Worm (Caenorhabditis elegans): Measurements from ENCODE around the gene noa-1.
A peak's percentile ranks its signal among the peaks of the same experiment; 100 is the strongest.

The noa-1 gene

ce11 chrII:13501575-13501974 lies 39.3 kb downstream of the noa-1 start, which contains the start of gene F45H10.5:
Gene F45H10.5 (plus strand): TSS chrII:13501875.
- TF ChIP-seq nhr-237 (tag; optimal IDR thresholded peaks at IDR 0.05) (no peak), nhr-12 (tag; optimal IDR thresholded peaks at IDR 0.05) (no peak), nhr-10 (tag; optimal IDR thresholded peaks at IDR 0.05) (no peak), F13H6.1 (tag; optimal IDR thresholded peaks at IDR 0.05) (no peak), lin-13 (GFP tag; optimal IDR thresholded peaks at IDR 0.05) (no peak), nhr-11 (tag; optimal IDR thresholded peaks at IDR 0.05) (no peak)

- TF ChIP-seq sma-9 (GFP tag; optimal IDR thresholded peaks at IDR 0.05) (peak; percentile 17), sma-9 (tag; optimal IDR thresholded peaks at IDR 0.05) (no peak), nhr-129 (tag; optimal IDR thresholded peaks at IDR 0.05) (peak; percentile 10), nhr-21 (tag; optimal IDR thresholded peaks at IDR 0.05) (no peak)
These were observed 40.3 kb downstream of the noa-1 start for ce11 chrII:13500582-13500981.

ce11 chrII:13495718-13496117 lies 45.1 kb downstream of the noa-1 start, which contains the start of gene drr-1:
Gene drr-1 (minus strand): TSS chrII:13495900.
- TF ChIP-seq Y55F3AM.14 (GFP tag; optimal IDR thresholded peaks at IDR 0.05) (no peak), crh-2 (tag; optimal IDR thresholded peaks at IDR 0.05) (peak; percentile 28), fos-1 (tag; optimal IDR thresholded peaks at IDR 0.05) (peak; percentile 28)

ce11 chrII:13494762-13495161 lies 46.1 kb downstream of the noa-1 start:
- no peak for TF ChIP-seq ZK546.5 (tag; optimal IDR thresholded peaks at IDR 0.05)
- TF ChIP-seq elt-3 (tag; optimal IDR thresholded peaks at IDR 0.05): no peak
- TF ChIP-seq crh-2 (tag; optimal IDR thresholded peaks at IDR 0.05): peak; percentile 62
- no peak for TF ChIP-seq nhr-21 (tag; optimal IDR thresholded peaks at IDR 0.05)
- no peak for TF ChIP-seq snpc-4 (tag; optimal IDR thresholded peaks at IDR 0.05)
- no peak for TF ChIP-seq zag-1 (tag; optimal IDR thresholded peaks at IDR 0.05)
- no peak for TF ChIP-seq mdl-1 (tag; optimal IDR thresholded peaks at IDR 0.05)
- no peak for TF ChIP-seq egl-27 (tag; optimal IDR thresholded peaks at IDR 0.05)
- TF ChIP-seq ceh-16 (tag; optimal IDR thresholded peaks at IDR 0.05): no peak
- TF ChIP-seq ztf-1 (GFP tag; conservative IDR thresholded peaks at IDR 0.05): no peak
- no peak for TF ChIP-seq sma-9 (GFP tag; optimal IDR thresholded peaks at IDR 0.05)
- no peak for TF ChIP-seq sma-9 (tag; optimal IDR thresholded peaks at IDR 0.05)
- TF ChIP-seq unc-55 (GFP tag; optimal IDR thresholded peaks at IDR 0.05): peak; percentile 23
- TF ChIP-seq fos-1 (tag; optimal IDR thresholded peaks at IDR 0.05): no peak
- no peak for TF ChIP-seq nhr-10 (tag; optimal IDR thresholded peaks at IDR 0.05)
- TF ChIP-seq nhr-25 (tag; optimal IDR thresholded peaks at IDR 0.05): no peak
- no peak for TF ChIP-seq R02D3.7 (tag; optimal IDR thresholded peaks at IDR 0.05)
- no peak for TF ChIP-seq mbf-1 (tag; optimal IDR thresholded peaks at IDR 0.05)
- no peak for TF ChIP-seq ama-1 (optimal IDR thresholded peaks at IDR 0.05)
- no peak for TF ChIP-seq elt-1 (tag; optimal IDR thresholded peaks at IDR 0.05)
- TF ChIP-seq mab-5 (tag; optimal IDR thresholded peaks at IDR 0.05): no peak
- no peak for TF ChIP-seq lin-39 (tag; optimal IDR thresholded peaks at IDR 0.05)
- no peak for TF ChIP-seq nhr-6 (tag; optimal IDR thresholded peaks at IDR 0.05)
- TF ChIP-seq C34F6.9 (tag; optimal IDR thresholded peaks at IDR 0.05): peak; percentile 50
- TF ChIP-seq dmd-4 (tag; optimal IDR thresholded peaks at IDR 0.05): no peak
- peak; percentile 5 for TF ChIP-seq sma-3 (GFP tag; optimal IDR thresholded peaks at IDR 0.05)
- TF ChIP-seq Y55F3AM.14 (GFP tag; optimal IDR thresholded peaks at IDR 0.05): no peak
- no peak for TF ChIP-seq ztf-11 (tag; optimal IDR thresholded peaks at IDR 0.05)
- no peak for TF ChIP-seq ztf-4 (tag; optimal IDR thresholded peaks at IDR 0.05)
- no peak for TF ChIP-seq ceh-82 (tag; optimal IDR thresholded peaks at IDR 0.05)
- no peak for TF ChIP-seq skn-1 (tag; optimal IDR thresholded peaks at IDR 0.05)
- no peak for TF ChIP-seq blmp-1 (tag; optimal IDR thresholded peaks at IDR 0.05; ENCODE audit: insufficient read depth)
- peak; percentile 43 for TF ChIP-seq lin-13 (GFP tag; optimal IDR thresholded peaks at IDR 0.05)
- no peak for TF ChIP-seq nhr-237 (tag; optimal IDR thresholded peaks at IDR 0.05)
- no peak for TF ChIP-seq sem-4 (tag; optimal IDR thresholded peaks at IDR 0.05)
- no peak for TF ChIP-seq unc-39 (tag; optimal IDR thresholded peaks at IDR 0.05)
- TF ChIP-seq nhr-129 (tag; optimal IDR thresholded peaks at IDR 0.05): no peak
- no peak for TF ChIP-seq nhr-11 (tag; optimal IDR thresholded peaks at IDR 0.05)
- no peak for TF ChIP-seq lin-11 (tag; optimal IDR thresholded peaks at IDR 0.05)
- peak; percentile 16 for TF ChIP-seq F13H6.1 (tag; optimal IDR thresholded peaks at IDR 0.05)
- TF ChIP-seq unc-62 (GFP tag; optimal IDR thresholded peaks at IDR 0.05): no peak
- TF ChIP-seq nhr-23 (tag; optimal IDR thresholded peaks at IDR 0.05): no peak
- TF ChIP-seq gmeb-1 (tag; optimal IDR thresholded peaks at IDR 0.05): peak; percentile 39
- TF ChIP-seq nhr-12 (tag; optimal IDR thresholded peaks at IDR 0.05): no peak
- TF ChIP-seq lsy-2 (tag; optimal IDR thresholded peaks at IDR 0.05): peak; percentile 29 to 72
- TF ChIP-seq peb-1 (tag; optimal IDR thresholded peaks at IDR 0.05): no peak
- TF ChIP-seq alr-1 (tag; optimal IDR thresholded peaks at IDR 0.05): no peak
- no peak for TF ChIP-seq aly-2 (tag; optimal IDR thresholded peaks at IDR 0.05)
